Fruit fly (Drosophila melanogaster): ENCODE data around the gene Pxt.

The Pxt gene

dm6 chr3R:17701131-17701593 is 18.1 kb upstream of the Pxt start (continued):
- TF ChIP-seq Optix (GFP tag; IDR thresholded peaks at IDR 0.05): no peak
- no peak for TF ChIP-seq CG13123 (GFP tag; optimal IDR thresholded peaks at IDR 0.05)
- no peak for TF ChIP-seq CG12104 (GFP tag; optimal IDR thresholded peaks at IDR 0.05)
- no peak for TF ChIP-seq D19B (GFP tag; optimal IDR thresholded peaks at IDR 0.05)
- no peak for TF ChIP-seq YL-1 (GFP tag; optimal IDR thresholded peaks at IDR 0.05)
- no peak for TF ChIP-seq HLH4C (GFP tag; IDR thresholded peaks at IDR 0.05; ENCODE audit: partially characterized antibody)
- no peak for TF ChIP-seq Side (GFP tag; optimal IDR thresholded peaks at IDR 0.05)
- TF ChIP-seq slbo (GFP tag; IDR thresholded peaks at IDR 0.05): peak; percentile 18; the same call in 1 of the 2 replicates
- TF ChIP-seq Sry-β (GFP tag; optimal IDR thresholded peaks at IDR 0.05): no peak
- no peak for TF ChIP-seq chif (GFP tag; optimal IDR thresholded peaks at IDR 0.05)
- no peak for TF ChIP-seq CG9215 (GFP tag; IDR thresholded peaks at IDR 0.05)
- TF ChIP-seq Antp (GFP tag; optimal IDR thresholded peaks at IDR 0.05): no peak
- TF ChIP-seq Med (GFP tag): peak; percentile 80
- no peak for TF ChIP-seq CG10274 (GFP tag; optimal IDR thresholded peaks at IDR 0.05)
- no peak for TF ChIP-seq ab (GFP tag; optimal IDR thresholded peaks at IDR 0.05)
- no peak for TF ChIP-seq Atf-2 (GFP tag; optimal IDR thresholded peaks at IDR 0.05)
- TF ChIP-seq CG15514 (GFP tag; optimal IDR thresholded peaks at IDR 0.05): no peak
- no peak for TF ChIP-seq yki (optimal IDR thresholded peaks at IDR 0.05)
- TF ChIP-seq Fer2 (tag; optimal IDR thresholded peaks at IDR 0.05): no peak
- TF ChIP-seq Hr3 (GFP tag; optimal IDR thresholded peaks at IDR 0.05): no peak
- TF ChIP-seq CG3726 (GFP tag; IDR thresholded peaks at IDR 0.05): no peak
- TF ChIP-seq CG6272 (GFP tag; IDR thresholded peaks at IDR 0.05): no peak
- TF ChIP-seq CG31365 (tag; optimal IDR thresholded peaks at IDR 0.05): no peak
- TF ChIP-seq CG8388 (GFP tag; optimal IDR thresholded peaks at IDR 0.05): no peak
- TF ChIP-seq CG15696 (tag; optimal IDR thresholded peaks at IDR 0.05): no peak
- TF ChIP-seq Pdp1 (GFP tag; optimal IDR thresholded peaks at IDR 0.05): peak in 1 of 2 experiments; percentile 40
- TF ChIP-seq HLH54F (GFP tag; optimal IDR thresholded peaks at IDR 0.05): no peak
- TF ChIP-seq aop (GFP tag; IDR thresholded peaks at IDR 0.05): no peak

dm6 chr3R:17701971-17702845 is 17.0 kb upstream of the Pxt start:
- TF ChIP-seq Hr78 (GFP tag; optimal IDR thresholded peaks at IDR 0.05) (no peak), ken (GFP tag; IDR thresholded peaks at IDR 0.05) (no peak), BEAF-32 (GFP tag; optimal IDR thresholded peaks at IDR 0.05) (no peak), corto (GFP tag; optimal IDR thresholded peaks at IDR 0.05) (peak; percentile 21), CG10654 (GFP tag; optimal IDR thresholded peaks at IDR 0.05) (no peak), gcm (GFP tag; optimal IDR thresholded peaks at IDR 0.05) (peak; percentile 59), CG1602 (GFP tag; optimal IDR thresholded peaks at IDR 0.05) (no peak), trem (tag; optimal IDR thresholded peaks at IDR 0.05) (no peak), CG2116 (GFP tag; optimal IDR thresholded peaks at IDR 0.05) (no peak), GATAe (GFP tag; conservative IDR thresholded peaks at IDR 0.05) (no peak), CG6689 (GFP tag; IDR thresholded peaks at IDR 0.05) (no peak), HmgZ (tag; optimal IDR thresholded peaks at IDR 0.05) (no peak), CG17829 (tag; optimal IDR thresholded peaks at IDR 0.05) (no peak), danr (GFP tag; IDR thresholded peaks at IDR 0.05) (no peak), chm (GFP tag; IDR thresholded peaks at IDR 0.05) (no peak), CG13424 (tag; optimal IDR thresholded peaks at IDR 0.05) (no peak), cad (GFP tag; optimal IDR thresholded peaks at IDR 0.05) (peak; percentile 35), Dek (tag; optimal IDR thresholded peaks at IDR 0.05) (no peak), CG34422 (GFP tag; IDR thresholded peaks at IDR 0.05) (no peak), Drgx (GFP tag; IDR thresholded peaks at IDR 0.05) (peak; percentile 55; the same call in 1 of the 2 replicates), onecut (GFP tag; IDR thresholded peaks at IDR 0.05) (no peak), Neu2 (GFP tag; optimal IDR thresholded peaks at IDR 0.05; ENCODE audit: borderline replicate concordance) (no peak), Poxn (GFP tag; IDR thresholded peaks at IDR 0.05) (no peak)

All from whole organism, embryonic.